Worm (Caenorhabditis elegans) whole organism, L4 larva: ENCODE measurements around the gene Y62E10A.23.

Source experiments
- F49E8.2 ChIP-seq: sonication (generic microtip); optimal IDR thresholded peaks from 2 replicates; lab custom pipeline; 2016; ENCODE audit warnings: missing compliant biosample characterization, mild to moderate bottlenecking, missing genetic modification characterization, borderline replicate concordance
- Y105C5A.15 ChIP-seq: fragments of 200-800 bp; sonication (Bioruptor generic); IDR thresholded peaks from 2 replicates; pipeline ENCODE4 v1.3.6; 2022; ENCODE audit warnings: missing genetic modification characterization, missing compliant biosample characterization
- Y48G9A.11 ChIP-seq: fragments of 200-800 bp; sonication (Bioruptor generic); IDR thresholded peaks from 2 replicates; pipeline ENCODE4 v1.3.6; 2022; ENCODE audit warnings: missing genetic modification reagents, missing genetic modification characterization, missing compliant biosample characterization
- ZK337.2 ChIP-seq: fragments of 200-800 bp; sonication (Bioruptor generic); IDR thresholded peaks from 2 replicates; pipeline ENCODE4 v1.3.6; 2022; ENCODE audit warnings: missing genetic modification reagents, missing genetic modification characterization, missing compliant biosample characterization
- ZK546.5 ChIP-seq, 2 experiments: sonication (generic microtip); optimal IDR thresholded peaks; 2 replicates each; lab custom pipeline; 2017; ENCODE audit warnings: missing biosample characterization in 2 of 2, missing genetic modification characterization in 2 of 2
- aha-1 ChIP-seq: fragments of 150-350 bp; peaks from one replicate; lab custom pipeline; 2014; ENCODE audit warnings: missing biosample characterization, missing genetic modification characterization
- arid-1 ChIP-seq: fragments of 200-800 bp; sonication (Bioruptor generic); conservative IDR thresholded peaks from 2 replicates; pipeline ENCODE4 v1.3.6; 2022; ENCODE audit warnings: missing genetic modification reagents, missing genetic modification characterization, missing compliant biosample characterization
- attf-4 ChIP-seq: sonication (generic microtip); optimal IDR thresholded peaks from 3 replicates; lab custom pipeline; 2017; ENCODE audit warnings: missing biosample characterization, missing genetic modification characterization
- ceh-44 ChIP-seq: fragments of 200-800 bp; sonication (Bioruptor generic); IDR thresholded peaks from 2 replicates; pipeline ENCODE4 v1.3.6; 2022; ENCODE audit warnings: missing genetic modification reagents, missing genetic modification characterization, missing compliant biosample characterization
- ceh-62 ChIP-seq: sonication (generic microtip); optimal IDR thresholded peaks from 2 replicates; lab custom pipeline; 2017; ENCODE audit warnings: missing biosample characterization, missing genetic modification characterization
- cey-2 ChIP-seq: sonication (generic microtip); optimal IDR thresholded peaks from 3 replicates; lab custom pipeline; 2017; ENCODE audit warnings: missing genetic modification characterization, mild to moderate bottlenecking, missing compliant biosample characterization, antibody characterized with exemption, borderline replicate concordance; ENCODE audit not compliant: insufficient read depth
- daf-16 ChIP-seq, 3 experiments: sonication (generic microtip); optimal IDR thresholded peaks; 2 replicates each; lab custom pipeline; 2016 to 2017; ENCODE audit warnings: missing genetic modification characterization in 3 of 3, missing genetic modification reagents in 3 of 3, mild to moderate bottlenecking in 2 of 3, missing compliant biosample characterization in 2 of 3, missing biosample characterization in 1 of 3, moderate library complexity in 1 of 3
- daf-19 ChIP-seq: fragments of 200-800 bp; sonication (Bioruptor generic); conservative IDR thresholded peaks from 2 replicates; pipeline ENCODE4 v1.3.6; 2022; ENCODE audit warnings: missing genetic modification characterization, missing compliant biosample characterization
- daf-8 ChIP-seq: fragments of 200-800 bp; sonication (Bioruptor generic); IDR thresholded peaks from 2 replicates; pipeline ENCODE4 v1.3.6; 2022; ENCODE audit warnings: missing genetic modification characterization, missing compliant biosample characterization
- dmd-6 ChIP-seq: fragments of 200-800 bp; sonication (Bioruptor generic); IDR thresholded peaks from 2 replicates; pipeline ENCODE4 v1.3.6; 2022; ENCODE audit warnings: missing genetic modification reagents, missing genetic modification characterization, missing compliant biosample characterization
- dmd-8 ChIP-seq: fragments of 200-800 bp; sonication (Bioruptor generic); IDR thresholded peaks from 2 replicates; pipeline ENCODE4 v1.3.6; 2022; ENCODE audit warnings: missing genetic modification characterization, missing compliant biosample characterization
- dpl-1 ChIP-seq: fragments of 150-350 bp; optimal IDR thresholded peaks from 2 replicates; lab custom pipeline; 2014; ENCODE audit warnings: missing biosample characterization, missing genetic modification reagents, missing genetic modification characterization
- duxl-1 ChIP-seq: sonication (generic microtip); optimal IDR thresholded peaks from 2 replicates; lab custom pipeline; 2016; ENCODE audit warnings: mild to moderate bottlenecking, missing genetic modification characterization, moderate library complexity, missing compliant biosample characterization; ENCODE audit not compliant: poor library complexity
- dve-1 ChIP-seq: sonication (generic microtip); optimal IDR thresholded peaks from 2 replicates; lab custom pipeline; 2017; ENCODE audit warnings: antibody characterized with exemption, mild to moderate bottlenecking, missing genetic modification characterization, missing compliant biosample characterization; ENCODE audit not compliant: insufficient read depth
- egl-43 ChIP-seq: fragments of 200-800 bp; sonication (Bioruptor generic); IDR thresholded peaks from 2 replicates; pipeline ENCODE4 v1.3.6; 2022; ENCODE audit warnings: missing genetic modification reagents, missing genetic modification characterization, missing compliant biosample characterization
- fos-1 ChIP-seq: fragments of 150-350 bp; optimal IDR thresholded peaks from 2 replicates; lab custom pipeline; 2014; ENCODE audit warnings: missing biosample characterization, missing genetic modification characterization
- hif-1 ChIP-seq, 2 experiments: sonication (generic microtip); optimal IDR thresholded peaks; 2 replicates each; lab custom pipeline; 2016 to 2017; ENCODE audit warnings: missing compliant biosample characterization in 2 of 2, missing genetic modification characterization in 2 of 2, missing genetic modification reagents in 2 of 2, missing genotype in 2 of 2, mild to moderate bottlenecking in 1 of 2
- hlh-11 ChIP-seq: fragments of 200-800 bp; sonication (Bioruptor generic); optimal IDR thresholded peaks from 2 replicates; lab custom pipeline; 2018; ENCODE audit warnings: mild to moderate bottlenecking, missing genetic modification characterization, missing compliant biosample characterization
- hlh-30 ChIP-seq: sonication (generic microtip); optimal IDR thresholded peaks from 2 replicates; lab custom pipeline; 2017; ENCODE audit warnings: antibody characterized with exemption, mild to moderate bottlenecking, missing genetic modification characterization, missing compliant biosample characterization; ENCODE audit not compliant: insufficient read depth
- hmg-1.1 ChIP-seq: fragments of 200-800 bp; sonication (Bioruptor generic); IDR thresholded peaks from 2 replicates; pipeline ENCODE4 v1.3.6; 2022; ENCODE audit warnings: missing genetic modification reagents, missing genetic modification characterization, missing compliant biosample characterization
- lim-7 ChIP-seq: fragments of 200-800 bp; sonication (Bioruptor generic); IDR thresholded peaks from 2 replicates; pipeline ENCODE4 v1.3.6; 2022; ENCODE audit warnings: missing genetic modification characterization, missing compliant biosample characterization
- lin-1 ChIP-seq: fragments of 200-800 bp; sonication (Bioruptor generic); IDR thresholded peaks from 2 replicates; pipeline ENCODE4 v1.3.6; 2022; ENCODE audit warnings: missing genetic modification reagents, missing genetic modification characterization, missing compliant biosample characterization
- lin-29 ChIP-seq: fragments of 200-800 bp; sonication (Bioruptor generic); IDR thresholded peaks from 2 replicates; pipeline ENCODE4 v1.3.6; 2022; ENCODE audit warnings: missing genetic modification reagents, missing genetic modification characterization, missing compliant biosample characterization
- lin-38 ChIP-seq: fragments of 200-800 bp; sonication (Bioruptor generic); IDR thresholded peaks from 2 replicates; pipeline ENCODE4 v1.3.6; 2022; ENCODE audit warnings: missing genetic modification reagents, missing genetic modification characterization, missing compliant biosample characterization
- lin-39 ChIP-seq: fragments of 150-350 bp; optimal IDR thresholded peaks from 2 replicates; lab custom pipeline; 2014; ENCODE audit warnings: missing biosample characterization, missing genetic modification reagents, missing genetic modification characterization
- lsy-2 ChIP-seq, 2 experiments: fragments of 150-350 bp in 1 of 2; sonication (generic microtip) in 1 of 2; optimal IDR thresholded peaks; 2 replicates each; lab custom pipeline; 2014 to 2017; ENCODE audit warnings: missing biosample characterization in 2 of 2, missing genetic modification characterization in 2 of 2
- mdl-1 ChIP-seq, 2 experiments: fragments of 150-350 bp in 1 of 2; sonication (generic microtip) in 1 of 2; optimal IDR thresholded peaks; 2 replicates each; lab custom pipeline; 2014 to 2017; ENCODE audit warnings: missing biosample characterization in 2 of 2, missing genetic modification characterization in 2 of 2
- mxl-2 ChIP-seq: fragments of 200-800 bp; sonication (Bioruptor generic); conservative IDR thresholded peaks from 2 replicates; pipeline ENCODE4 v1.3.6; 2022; ENCODE audit warnings: missing genetic modification reagents, missing genetic modification characterization, missing compliant biosample characterization
- mxl-3 ChIP-seq: fragments of 200-800 bp; sonication (Bioruptor generic); optimal IDR thresholded peaks from 2 replicates; lab custom pipeline; 2018; ENCODE audit warnings: mild to moderate bottlenecking, missing genetic modification characterization, missing compliant biosample characterization
- nhr-102 ChIP-seq: sonication (generic microtip); optimal IDR thresholded peaks from 2 replicates; lab custom pipeline; 2016; ENCODE audit warnings: mild to moderate bottlenecking, missing genetic modification characterization, moderate library complexity, missing compliant biosample characterization
- nhr-28 ChIP-seq: fragments of 150-350 bp; optimal IDR thresholded peaks from 2 replicates; lab custom pipeline; 2014; ENCODE audit warnings: missing biosample characterization, missing genetic modification characterization
- nhr-48 ChIP-seq: sonication (generic microtip); optimal IDR thresholded peaks from 2 replicates; lab custom pipeline; 2016; ENCODE audit warnings: mild to moderate bottlenecking, missing genetic modification characterization, missing compliant biosample characterization
- nhr-6 ChIP-seq: fragments of 150-350 bp; optimal IDR thresholded peaks from 2 replicates; lab custom pipeline; 2014; ENCODE audit warnings: missing biosample characterization, missing genetic modification characterization
- nhr-76 ChIP-seq: fragments of 150-350 bp; optimal IDR thresholded peaks from 2 replicates; lab custom pipeline; 2014; ENCODE audit warnings: missing biosample characterization, missing genetic modification characterization
- php-3 ChIP-seq: fragments of 200-800 bp; sonication (Bioruptor generic); IDR thresholded peaks from 2 replicates; pipeline ENCODE4 v1.3.6; 2022; ENCODE audit warnings: missing genetic modification reagents, missing genetic modification characterization, missing compliant biosample characterization
- pqm-1 ChIP-seq: sonication (generic microtip); optimal IDR thresholded peaks from 2 replicates; lab custom pipeline; 2017; ENCODE audit warnings: missing biosample characterization, missing genetic modification characterization
- skn-1 ChIP-seq: fragments of 150-350 bp; optimal IDR thresholded peaks from 2 replicates; lab custom pipeline; 2014; ENCODE audit warnings: missing biosample characterization, missing genetic modification characterization
- spr-3 ChIP-seq: fragments of 200-800 bp; sonication (Bioruptor generic); optimal IDR thresholded peaks from 2 replicates; lab custom pipeline; 2018; ENCODE audit warnings: mild to moderate bottlenecking, missing genetic modification characterization, missing compliant biosample characterization
- tag-97 ChIP-seq: fragments of 200-800 bp; sonication (Bioruptor generic); IDR thresholded peaks from 2 replicates; pipeline ENCODE4 v1.3.6; 2022; ENCODE audit warnings: missing genetic modification characterization, missing compliant biosample characterization
- tra-1 ChIP-seq: fragments of 200-800 bp; sonication (Bioruptor generic); IDR thresholded peaks from 2 replicates; pipeline ENCODE4 v1.3.6; 2022; ENCODE audit warnings: missing genetic modification reagents, missing genetic modification characterization, missing compliant biosample characterization
- ztf-11 ChIP-seq: fragments of 150-350 bp; optimal IDR thresholded peaks from 2 replicates; lab custom pipeline; 2014; ENCODE audit warnings: missing biosample characterization, missing genetic modification characterization
- ztf-7 ChIP-seq: fragments of 150-350 bp; optimal IDR thresholded peaks from 2 replicates; lab custom pipeline; 2014; ENCODE audit warnings: missing biosample characterization, missing genetic modification characterization

The Y62E10A.23 gene

ce11 chrIV:13395255-13395654 lies 9.1 kb downstream of the Y62E10A.23 start (continued):
- no peak for TF ChIP-seq fos-1
- TF ChIP-seq nhr-76 (tag; lab: Kevin White, UChicago): no peak
- peak; percentile 96 for TF ChIP-seq tra-1 (GFP tag; lab: Robert Waterston, UW)
- no peak for TF ChIP-seq ceh-62 (tag; lab: Kevin White, UChicago)
- no peak for TF ChIP-seq ZK337.2 (GFP tag; lab: Robert Waterston, UW)
- TF ChIP-seq mxl-3 (GFP tag; lab: Kevin White, UChicago): peak; percentile 92
- peak; percentile 100 for TF ChIP-seq aha-1
- TF ChIP-seq daf-8 (GFP tag; lab: Robert Waterston, UW): no peak
- TF ChIP-seq ztf-11 (tag; lab: Kevin White, UChicago): no peak
- TF ChIP-seq spr-3 (GFP tag; lab: Kevin White, UChicago): peak; percentile 6
- TF ChIP-seq pqm-1 (tag; lab: Kevin White, UChicago): no peak
- TF ChIP-seq dmd-8: 0 out of 2 replicates have a peak, but pooled peaks have one; percentile 50
- peak; percentile 75 for TF ChIP-seq lin-38 (GFP tag; lab: Robert Waterston, UW)
- TF ChIP-seq Y105C5A.15 (GFP tag; lab: Robert Waterston, UW): no peak
- no peak for TF ChIP-seq F49E8.2 (tag; lab: Kevin White, UChicago)
- no peak for TF ChIP-seq ZK546.5 (tag; optimal IDR thresholded peaks at IDR 0.05; lab: Kevin White, UChicago)
- TF ChIP-seq dpl-1: peak; percentile 64

ce11 chrIV:13396375-13396774 lies 10.3 kb downstream of the Y62E10A.23 start:
- TF ChIP-seq nhr-28 (tag; lab: Kevin White, UChicago) (peak; percentile 90), dmd-6 (GFP tag; lab: Robert Waterston, UW) (peak; percentile 60), daf-16 (GFP tag; optimal IDR thresholded peaks at IDR 0.05; lab: Kevin White, UChicago) (no peak), daf-16 (tag; optimal IDR thresholded peaks at IDR 0.05; lab: Kevin White, UChicago) (peak; percentile 97), cey-2 (tag; lab: Kevin White, UChicago) (no peak), ztf-7 (tag; lab: Kevin White, UChicago) (peak; percentile 21), ceh-62 (tag; lab: Kevin White, UChicago) (no peak), hlh-11 (peak; percentile 65), php-3 (peak; percentile 52; the same call in 1 of the 2 replicates), lin-29 (GFP tag; lab: Robert Waterston, UW) (no peak), hif-1 (tag; optimal IDR thresholded peaks at IDR 0.05; lab: Kevin White, UChicago) (peak; percentile 93 to 98), dve-1 (peak; percentile 77), hlh-30 (peak; percentile 64), mdl-1 (tag; optimal IDR thresholded peaks at IDR 0.05; lab: Kevin White, UChicago) (peak in 1 of 2 experiments; percentile 32), pqm-1 (tag; lab: Kevin White, UChicago) (peak; percentile 75), Y48G9A.11 (GFP tag; lab: Robert Waterston, UW) (no peak), nhr-102 (peak; percentile 35), daf-19 (GFP tag; lab: Robert Waterston, UW) (no peak), tra-1 (GFP tag; lab: Robert Waterston, UW) (no peak), nhr-48 (tag; lab: Kevin White, UChicago) (peak; percentile 61), aha-1 (peak; percentile 100), lsy-2 (tag; optimal IDR thresholded peaks at IDR 0.05; lab: Kevin White, UChicago) (peak in 1 of 2 experiments; percentile 16), lin-39 (tag; lab: Kevin White, UChicago) (no peak), nhr-6 (tag; lab: Kevin White, UChicago) (no peak), mxl-2 (peak; percentile 59; the same call in 1 of the 2 replicates)

ce11 chrIV:13398728-13399127 lies 12.6 kb downstream of the Y62E10A.23 start, which contains the start of gene Y62E10A.13:
Gene Y62E10A.13 (minus strand): TSS chrIV:13399053.
- no peak for TF ChIP-seq lsy-2 (tag; optimal IDR thresholded peaks at IDR 0.05; lab: Kevin White, UChicago)
- no peak for TF ChIP-seq dpl-1
- TF ChIP-seq daf-16 (GFP tag; optimal IDR thresholded peaks at IDR 0.05; lab: Kevin White, UChicago): no peak
- no peak for TF ChIP-seq daf-16 (tag; optimal IDR thresholded peaks at IDR 0.05; lab: Kevin White, UChicago)
- no peak for TF ChIP-seq lim-7 (GFP tag; lab: Robert Waterston, UW)
- TF ChIP-seq duxl-1 (tag; lab: Kevin White, UChicago): no peak
- no peak for TF ChIP-seq hmg-1.1 (GFP tag; lab: Robert Waterston, UW)
- no peak for TF ChIP-seq attf-4 (tag; lab: Kevin White, UChicago)
- TF ChIP-seq ceh-44 (GFP tag; lab: Robert Waterston, UW): no peak
- TF ChIP-seq arid-1 (GFP tag; lab: Robert Waterston, UW): no peak
- peak; percentile 9 for TF ChIP-seq F49E8.2 (tag; lab: Kevin White, UChicago)
- TF ChIP-seq lin-38 (GFP tag; lab: Robert Waterston, UW): peak; percentile 42; the same call in 1 of the 2 replicates
- TF ChIP-seq ztf-7 (tag; lab: Kevin White, UChicago): no peak
- TF ChIP-seq egl-43 (GFP tag; lab: Robert Waterston, UW): no peak
- no peak for TF ChIP-seq tag-97 (GFP tag; lab: Robert Waterston, UW)
- no peak for TF ChIP-seq daf-8 (GFP tag; lab: Robert Waterston, UW)
- no peak for TF ChIP-seq skn-1 (tag; lab: Kevin White, UChicago)
- TF ChIP-seq lin-1 (GFP tag; lab: Robert Waterston, UW): no peak
